Worm (Caenorhabditis elegans) whole organism, L4 larva: ENCODE results near the gene C46A5.4.
A peak's percentile ranks its signal among the peaks of the same experiment; 100 is the strongest.

Experiments
- D1046.2 ChIP-seq: fragments of 200-800 bp; sonication (Bioruptor generic); IDR thresholded peaks from 2 replicates; pipeline ENCODE4 v1.3.6; 2022; ENCODE audit warnings: missing genetic modification characterization, missing compliant biosample characterization
- F49E8.2 ChIP-seq: sonication (generic microtip); optimal IDR thresholded peaks from 2 replicates; lab custom pipeline; 2016; ENCODE audit warnings: missing compliant biosample characterization, mild to moderate bottlenecking, missing genetic modification characterization, borderline replicate concordance
- T26A8.4 ChIP-seq: fragments of 200-800 bp; sonication (Bioruptor generic); IDR thresholded peaks from 2 replicates; pipeline ENCODE4 v1.3.6; 2022; ENCODE audit warnings: missing genetic modification characterization, missing compliant biosample characterization
- Y105C5A.15 ChIP-seq: fragments of 200-800 bp; sonication (Bioruptor generic); IDR thresholded peaks from 2 replicates; pipeline ENCODE4 v1.3.6; 2022; ENCODE audit warnings: missing genetic modification characterization, missing compliant biosample characterization
- ZK337.2 ChIP-seq: fragments of 200-800 bp; sonication (Bioruptor generic); IDR thresholded peaks from 2 replicates; pipeline ENCODE4 v1.3.6; 2022; ENCODE audit warnings: missing genetic modification reagents, missing genetic modification characterization, missing compliant biosample characterization
- aha-1 ChIP-seq: fragments of 150-350 bp; peaks from one replicate; lab custom pipeline; 2014; ENCODE audit warnings: missing biosample characterization, missing genetic modification characterization
- arid-1 ChIP-seq: fragments of 200-800 bp; sonication (Bioruptor generic); conservative IDR thresholded peaks from 2 replicates; pipeline ENCODE4 v1.3.6; 2022; ENCODE audit warnings: missing genetic modification reagents, missing genetic modification characterization, missing compliant biosample characterization
- ceh-20 ChIP-seq: fragments of 200-800 bp; sonication (Bioruptor generic); IDR thresholded peaks from 2 replicates; pipeline ENCODE4 v1.3.6; 2022; ENCODE audit warnings: missing genetic modification reagents, missing genetic modification characterization, missing compliant biosample characterization
- ceh-28 ChIP-seq: fragments of 150-350 bp; optimal IDR thresholded peaks from 2 replicates; lab custom pipeline; 2014; ENCODE audit warnings: missing biosample characterization, missing genetic modification reagents, missing genetic modification characterization
- ceh-32 ChIP-seq: sonication (generic microtip); optimal IDR thresholded peaks from 2 replicates; lab custom pipeline; 2016; ENCODE audit warnings: mild to moderate bottlenecking, missing genetic modification characterization, missing compliant biosample characterization; ENCODE audit not compliant: poor library complexity
- cey-2 ChIP-seq: sonication (generic microtip); optimal IDR thresholded peaks from 3 replicates; lab custom pipeline; 2017; ENCODE audit warnings: missing genetic modification characterization, mild to moderate bottlenecking, missing compliant biosample characterization, antibody characterized with exemption, borderline replicate concordance; ENCODE audit not compliant: insufficient read depth
- daf-19 ChIP-seq: fragments of 200-800 bp; sonication (Bioruptor generic); conservative IDR thresholded peaks from 2 replicates; pipeline ENCODE4 v1.3.6; 2022; ENCODE audit warnings: missing genetic modification characterization, missing compliant biosample characterization
- egl-43 ChIP-seq: fragments of 200-800 bp; sonication (Bioruptor generic); IDR thresholded peaks from 2 replicates; pipeline ENCODE4 v1.3.6; 2022; ENCODE audit warnings: missing genetic modification reagents, missing genetic modification characterization, missing compliant biosample characterization
- fkh-10 ChIP-seq: fragments of 150-350 bp; optimal IDR thresholded peaks from 2 replicates; lab custom pipeline; 2014; ENCODE audit warnings: missing biosample characterization, missing genetic modification reagents, missing genetic modification characterization
- gei-8 ChIP-seq: fragments of 200-800 bp; sonication (Bioruptor generic); optimal IDR thresholded peaks from 2 replicates; lab custom pipeline; 2018; ENCODE audit warnings: mild to moderate bottlenecking, missing genetic modification characterization, missing compliant biosample characterization
- hif-1 ChIP-seq, 2 experiments: sonication (generic microtip); optimal IDR thresholded peaks; 2 replicates each; lab custom pipeline; 2016 to 2017; ENCODE audit warnings: missing compliant biosample characterization in 2 of 2, missing genetic modification characterization in 2 of 2, missing genetic modification reagents in 2 of 2, missing genotype in 2 of 2, mild to moderate bottlenecking in 1 of 2
- hlh-30 ChIP-seq: sonication (generic microtip); optimal IDR thresholded peaks from 2 replicates; lab custom pipeline; 2017; ENCODE audit warnings: antibody characterized with exemption, mild to moderate bottlenecking, missing genetic modification characterization, missing compliant biosample characterization; ENCODE audit not compliant: insufficient read depth
- jun-1 ChIP-seq: fragments of 150-350 bp; optimal IDR thresholded peaks from 2 replicates; lab custom pipeline; 2014; ENCODE audit warnings: missing biosample characterization, missing genetic modification reagents, missing genetic modification characterization
- lin-13 ChIP-seq: fragments of 150-350 bp; optimal IDR thresholded peaks from 2 replicates; lab custom pipeline; 2014; ENCODE audit warnings: missing biosample characterization, missing genetic modification reagents, missing genetic modification characterization
- lin-38 ChIP-seq: fragments of 200-800 bp; sonication (Bioruptor generic); IDR thresholded peaks from 2 replicates; pipeline ENCODE4 v1.3.6; 2022; ENCODE audit warnings: missing genetic modification reagents, missing genetic modification characterization, missing compliant biosample characterization
- madf-5 ChIP-seq, 2 experiments: fragments of 200-800 bp; sonication (Bioruptor generic); IDR thresholded peaks; 2 replicates each; pipeline ENCODE4 v1.3.6; 2022; ENCODE audit warnings: missing compliant biosample characterization in 2 of 2, missing genetic modification characterization in 2 of 2
- madf-9 ChIP-seq: fragments of 200-800 bp; sonication (Bioruptor generic); conservative IDR thresholded peaks from 2 replicates; pipeline ENCODE4 v1.3.6; 2022; ENCODE audit warnings: missing genetic modification reagents, missing genetic modification characterization, missing compliant biosample characterization
- mes-2 ChIP-seq: sonication (generic microtip); optimal IDR thresholded peaks from 2 replicates; lab custom pipeline; 2016; ENCODE audit warnings: missing genotype, mild to moderate bottlenecking, missing genetic modification characterization, missing compliant biosample characterization; ENCODE audit not compliant: poor library complexity, severe bottlenecking
- mxl-3 ChIP-seq: fragments of 200-800 bp; sonication (Bioruptor generic); optimal IDR thresholded peaks from 2 replicates; lab custom pipeline; 2018; ENCODE audit warnings: mild to moderate bottlenecking, missing genetic modification characterization, missing compliant biosample characterization
- nhr-10 ChIP-seq: fragments of 150-350 bp; optimal IDR thresholded peaks from 2 replicates; lab custom pipeline; 2014; ENCODE audit warnings: missing biosample characterization, missing genetic modification characterization
- nhr-102 ChIP-seq: sonication (generic microtip); optimal IDR thresholded peaks from 2 replicates; lab custom pipeline; 2016; ENCODE audit warnings: mild to moderate bottlenecking, missing genetic modification characterization, moderate library complexity, missing compliant biosample characterization
- nhr-11 ChIP-seq: fragments of 150-350 bp; optimal IDR thresholded peaks from 2 replicates; lab custom pipeline; 2014; ENCODE audit warnings: missing biosample characterization, missing genetic modification characterization
- nhr-111 ChIP-seq: fragments of 200-800 bp; sonication (Bioruptor generic); optimal IDR thresholded peaks from 2 replicates; lab custom pipeline; 2018; ENCODE audit warnings: mild to moderate bottlenecking, missing genetic modification characterization, missing compliant biosample characterization
- pha-4 ChIP-seq, 2 experiments: fragments of 150-350 bp in 1 of 2; fragments of 200-800 bp in 1 of 2; sonication (Bioruptor generic) in 1 of 2; IDR thresholded peaks in 1 of 2; optimal IDR thresholded peaks in 1 of 2; 2 replicates each; pipeline versions ENCODE4 v1.3.6 to Lab custom; 2014 to 2022; ENCODE audit warnings: missing genetic modification characterization in 2 of 2, missing genetic modification reagents in 2 of 2, missing biosample characterization in 1 of 2, missing compliant biosample characterization in 1 of 2
- set-16 ChIP-seq: fragments of 200-800 bp; sonication (Bioruptor generic); IDR thresholded peaks from 2 replicates; pipeline ENCODE4 v1.3.6; 2022; ENCODE audit warnings: missing genetic modification reagents, missing genetic modification characterization, missing compliant biosample characterization
- snpc-1.2 ChIP-seq: fragments of 200-800 bp; sonication (Bioruptor generic); IDR thresholded peaks from 2 replicates; pipeline ENCODE4 v1.3.6; 2022; ENCODE audit warnings: missing genetic modification reagents, missing genetic modification characterization, missing compliant biosample characterization
- snpc-4 ChIP-seq: fragments of 150-350 bp; optimal IDR thresholded peaks from 2 replicates; lab custom pipeline; 2014; ENCODE audit warnings: missing biosample characterization, missing genetic modification characterization
- spr-1 ChIP-seq: sonication (generic microtip); optimal IDR thresholded peaks from 2 replicates; lab custom pipeline; 2016; ENCODE audit warnings: mild to moderate bottlenecking, missing genetic modification characterization, missing compliant biosample characterization
- spr-3 ChIP-seq: fragments of 200-800 bp; sonication (Bioruptor generic); optimal IDR thresholded peaks from 2 replicates; lab custom pipeline; 2018; ENCODE audit warnings: mild to moderate bottlenecking, missing genetic modification characterization, missing compliant biosample characterization
- tag-97 ChIP-seq: fragments of 200-800 bp; sonication (Bioruptor generic); IDR thresholded peaks from 2 replicates; pipeline ENCODE4 v1.3.6; 2022; ENCODE audit warnings: missing genetic modification characterization, missing compliant biosample characterization
- unc-130 ChIP-seq: sonication (generic microtip); optimal IDR thresholded peaks from 2 replicates; lab custom pipeline; 2016; ENCODE audit warnings: missing genetic modification reagents, missing genetic modification characterization, missing compliant biosample characterization
- unc-62 ChIP-seq, 3 experiments: fragments of 150-350 bp in 1 of 3; sonication (generic microtip); optimal IDR thresholded peaks in 2 of 3; peaks in 1 of 3; 1 replicate in 1 of 3; 2 replicates in 2 of 3; lab custom pipeline; 2014 to 2017; ENCODE audit warnings: missing biosample characterization in 3 of 3, missing genetic modification characterization in 3 of 3, missing genetic modification reagents in 3 of 3, missing genotype in 1 of 3
- zag-1 ChIP-seq: fragments of 150-350 bp; optimal IDR thresholded peaks from 2 replicates; lab custom pipeline; 2014; ENCODE audit warnings: missing biosample characterization, missing genetic modification characterization

C46A5.4 gene

ce11 chrIV:7764319-7764718 lies 7.2 kb upstream of the C46A5.4 start:
- TF ChIP-seq gei-8 (GFP tag; lab: Kevin White, UChicago) (no peak), ceh-28 (tag; lab: Kevin White, UChicago) (no peak), lin-38 (GFP tag; lab: Robert Waterston, UW) (0 out of 2 replicates have a peak, but pooled peaks have one; percentile 5), aha-1 (tag; lab: Kevin White, UChicago) (no peak), hif-1 (tag; optimal IDR thresholded peaks at IDR 0.05; lab: Kevin White, UChicago) (no peak), D1046.2 (GFP tag; lab: Robert Waterston, UW) (no peak), snpc-1.2 (GFP tag; lab: Robert Waterston, UW) (peak; percentile 67; the same call in 1 of the 2 replicates), zag-1 (no peak), daf-19 (GFP tag; lab: Robert Waterston, UW) (no peak), unc-62 (GFP tag; optimal IDR thresholded peaks at IDR 0.05 in 1 of 2; lab: Kevin White, UChicago) (peak in 1 of 2 experiments; percentile 73), unc-62 (tag; optimal IDR thresholded peaks at IDR 0.05; lab: Kevin White, UChicago) (no peak), snpc-4 (tag; lab: Kevin White, UChicago) (no peak), nhr-11 (tag; lab: Kevin White, UChicago) (no peak)

- no peak for TF ChIP-seq ceh-32 (tag; lab: Kevin White, UChicago)
- TF ChIP-seq spr-1 (tag; lab: Kevin White, UChicago) = no peak
- no peak for TF ChIP-seq tag-97 (GFP tag; lab: Robert Waterston, UW)
- no peak for TF ChIP-seq set-16 (GFP tag; lab: Robert Waterston, UW)
- no peak for TF ChIP-seq pha-4 (GFP tag; IDR thresholded peaks at IDR 0.05; lab: Robert Waterston, UW)
- no peak for TF ChIP-seq pha-4 (tag; optimal IDR thresholded peaks at IDR 0.05; lab: Kevin White, UChicago)
Observed at ce11 chrIV:7763748-7764147, 6.6 kb upstream of the C46A5.4 start, which contains the start of the genes C46A5.6 and C46A5.1. C46A5.6 (minus strand) TSS chrIV:7763848. C46A5.1 (plus strand) TSS chrIV:7763931.

ce11 chrIV:7760117-7760516 lies 3.0 kb upstream of the C46A5.4 start, which contains the start of gene del-7:
del-7 (plus strand) TSS chrIV:7760417.
- TF ChIP-seq T26A8.4 (GFP tag; lab: Robert Waterston, UW) = no peak
- no peak for TF ChIP-seq Y105C5A.15
- no peak for TF ChIP-seq madf-9
- TF ChIP-seq nhr-102 (tag; lab: Kevin White, UChicago) = no peak
- no peak for TF ChIP-seq F49E8.2 (tag; lab: Kevin White, UChicago)
- no peak for TF ChIP-seq lin-13 (GFP tag; lab: Kevin White, UChicago)
- no peak for TF ChIP-seq nhr-10 (tag; lab: Kevin White, UChicago)
- TF ChIP-seq nhr-111 (GFP tag; lab: Kevin White, UChicago) = no peak
- TF ChIP-seq ceh-20 = no peak
- TF ChIP-seq snpc-1.2 (GFP tag; lab: Robert Waterston, UW) = no peak
- TF ChIP-seq, all 104 proteins: peak for 0

ce11 chrIV:7759527-7759926 lies 2.4 kb upstream of the C46A5.4 start, which contains the start of gene dsb-3:
dsb-3 (minus strand) TSS chrIV:7759627.
- no peak for TF ChIP-seq madf-9
- TF ChIP-seq hlh-30 (tag; lab: Kevin White, UChicago) = no peak
- no peak for TF ChIP-seq mes-2
- TF ChIP-seq mxl-3 (GFP tag; lab: Kevin White, UChicago) = no peak
- TF ChIP-seq unc-130 (GFP tag; lab: Kevin White, UChicago) = no peak

- TF ChIP-seq arid-1 (GFP tag; lab: Robert Waterston, UW) = no peak
- 0 out of 4 replicates have a peak, but pooled peaks of 1 of the 2 experiments have one; percentile 45 for TF ChIP-seq madf-5 (GFP tag; IDR thresholded peaks at IDR 0.05; lab: Robert Waterston, UW)
- peak; percentile 94 for TF ChIP-seq set-16 (GFP tag; lab: Robert Waterston, UW)
- TF ChIP-seq spr-3 = peak; percentile 28
- TF ChIP-seq jun-1 = no peak
- TF ChIP-seq aha-1 (tag; lab: Kevin White, UChicago) = peak; percentile 21
- no peak for TF ChIP-seq ZK337.2 (GFP tag; lab: Robert Waterston, UW)
- peak; percentile 76 for TF ChIP-seq egl-43 (GFP tag; lab: Robert Waterston, UW)
- no peak for TF ChIP-seq fkh-10 (GFP tag; lab: Kevin White, UChicago)
- TF ChIP-seq T26A8.4 (GFP tag; lab: Robert Waterston, UW) = 0 out of 2 replicates have a peak, but pooled peaks have one; percentile 47
- TF ChIP-seq cey-2 (tag; lab: Kevin White, UChicago) = no peak
Observed at ce11 chrIV:7754114-7754513, 3.0 kb downstream of the C46A5.4 start.
